Worm (Caenorhabditis elegans): ENCODE results near the gene srb-11.

The srb-11 gene

DNA sequence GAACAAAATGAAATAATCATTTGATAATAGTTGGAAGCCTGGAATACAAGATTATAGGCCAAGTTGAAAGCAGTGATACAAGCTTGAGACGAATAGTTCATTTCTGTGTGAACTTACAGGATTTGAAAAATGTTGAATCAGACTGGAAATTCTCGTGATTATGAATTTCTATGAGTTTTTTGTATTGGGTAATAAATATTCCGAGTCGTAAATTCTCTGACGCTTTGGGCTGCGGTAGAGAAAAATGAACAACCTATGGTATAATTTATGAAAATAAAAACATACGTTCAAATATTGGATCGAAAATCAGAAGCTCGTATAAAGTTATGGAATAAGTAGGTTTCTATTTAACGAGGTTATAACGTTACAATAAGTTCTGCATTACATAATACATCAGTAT, at the start of gene srb-11:
Gene srb-11, minus strand, starts transcription at position 101 of the 400 bp plus-strand sequence.
- TF ChIP-seq tbx-2 (tag; optimal IDR thresholded peaks at IDR 0.05) (no peak), pha-4 (tag; optimal IDR thresholded peaks at IDR 0.05) (no peak), unc-39 (tag; optimal IDR thresholded peaks at IDR 0.05) (no peak), nhr-76 (tag; optimal IDR thresholded peaks at IDR 0.05) (no peak), fkh-2 (tag; optimal IDR thresholded peaks at IDR 0.05) (no peak), fkh-10 (GFP tag; optimal IDR thresholded peaks at IDR 0.05) (no peak), ZK546.5 (tag; optimal IDR thresholded peaks at IDR 0.05) (no peak), zag-1 (tag; optimal IDR thresholded peaks at IDR 0.05) (no peak), daf-12 (tag; optimal IDR thresholded peaks at IDR 0.05) (no peak), ceh-82 (tag; optimal IDR thresholded peaks at IDR 0.05) (no peak), lin-15B (tag; optimal IDR thresholded peaks at IDR 0.05) (no peak), lsy-12 (tag; optimal IDR thresholded peaks at IDR 0.05) (no peak), nhr-28 (tag; optimal IDR thresholded peaks at IDR 0.05) (no peak), aly-2 (tag; optimal IDR thresholded peaks at IDR 0.05) (no peak), mdl-1 (tag; optimal IDR thresholded peaks at IDR 0.05) (no peak), nhr-12 (tag; optimal IDR thresholded peaks at IDR 0.05) (no peak)

DNA sequence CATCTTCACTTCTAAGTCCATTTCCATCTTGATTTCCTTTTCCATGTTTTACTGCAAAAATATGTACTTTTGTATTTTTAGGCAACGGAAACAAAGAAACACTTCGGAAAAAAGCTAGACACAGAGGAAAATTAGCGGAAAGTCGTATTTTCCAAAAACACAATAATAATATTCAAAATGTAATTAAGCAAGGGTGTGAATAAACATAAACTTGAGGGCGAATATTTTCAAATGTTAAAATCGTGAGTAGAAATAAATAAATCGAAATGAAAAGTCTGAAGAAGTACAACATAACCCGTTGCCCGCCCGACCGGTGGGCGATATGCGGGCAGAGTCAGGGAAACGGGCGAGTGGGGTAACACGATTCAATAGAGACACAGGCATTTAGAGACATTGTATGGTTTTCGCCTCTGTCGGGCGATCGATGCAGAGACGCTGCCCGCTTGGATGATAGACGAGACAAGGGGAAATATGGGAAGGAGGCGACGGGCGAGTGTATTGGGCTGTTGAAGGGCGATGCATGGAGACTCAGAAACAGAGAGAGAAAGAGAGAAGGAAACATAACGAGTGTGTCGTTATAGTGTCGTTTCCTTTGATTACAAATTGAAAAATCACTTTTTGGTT, 44.4 kb upstream of the srb-11 start, which contains the start of gene C09E7.4:
Gene C09E7.4, minus strand, starts transcription at position 51 of the 624 bp plus-strand sequence.
- TF ChIP-seq ceh-28 (tag; optimal IDR thresholded peaks at IDR 0.05) (peak; percentile 29), pha-4 (tag; optimal IDR thresholded peaks at IDR 0.05) (peak; percentile 29), fos-1 (tag; optimal IDR thresholded peaks at IDR 0.05) (no peak), lin-15B (tag; optimal IDR thresholded peaks at IDR 0.05) (peak; percentile 3), nfya-1 (tag; optimal IDR thresholded peaks at IDR 0.05; ENCODE audit: insufficient read depth) (peak; percentile 52), nhr-237 (tag; optimal IDR thresholded peaks at IDR 0.05) (no peak), hmg-11 (tag; optimal IDR thresholded peaks at IDR 0.05) (no peak), elt-2 (tag; optimal IDR thresholded peaks at IDR 0.05) (peak; percentile 29)

DNA sequence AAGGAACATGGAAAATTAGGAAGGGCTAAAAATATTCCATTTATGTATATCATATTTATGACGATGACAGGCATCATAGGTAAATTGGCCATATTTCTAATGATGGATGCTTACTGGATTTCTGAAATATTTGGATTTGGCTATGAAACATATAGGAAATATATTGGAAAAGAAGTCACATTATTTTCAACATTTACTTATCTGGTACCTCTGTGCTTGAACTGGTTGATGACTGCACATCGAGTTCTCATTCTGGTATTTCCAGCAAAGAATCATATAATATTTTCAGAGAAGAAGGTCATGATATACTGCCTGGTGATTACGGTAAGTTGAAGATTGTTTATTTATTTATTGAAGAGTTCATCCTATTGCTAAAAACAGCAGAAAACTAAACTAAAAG, 39.9 kb upstream of the srb-11 start, which contains the start of gene srxa-5:
Gene srxa-5, plus strand, starts transcription at position 301 of the 400 bp plus-strand sequence.
- TF ChIP-seq ceh-9 (tag; optimal IDR thresholded peaks at IDR 0.05) (no peak), jun-1 (tag; optimal IDR thresholded peaks at IDR 0.05) (no peak), ceh-82 (tag; optimal IDR thresholded peaks at IDR 0.05) (no peak), nhr-25 (tag; optimal IDR thresholded peaks at IDR 0.05) (no peak), fos-1 (tag; optimal IDR thresholded peaks at IDR 0.05) (no peak), sea-2 (GFP tag; optimal IDR thresholded peaks at IDR 0.05) (no peak), ztf-11 (tag; optimal IDR thresholded peaks at IDR 0.05) (no peak), pqm-1 (tag; optimal IDR thresholded peaks at IDR 0.05) (no peak), zag-1 (tag; optimal IDR thresholded peaks at IDR 0.05) (no peak), nfya-1 (tag; optimal IDR thresholded peaks at IDR 0.05; ENCODE audit: insufficient read depth) (no peak), R02D3.7 (tag; optimal IDR thresholded peaks at IDR 0.05) (no peak), mml-1 (tag; optimal IDR thresholded peaks at IDR 0.05) (no peak), daf-12 (tag; optimal IDR thresholded peaks at IDR 0.05) (no peak), snpc-4 (tag; optimal IDR thresholded peaks at IDR 0.05) (no peak), lin-15B (tag; optimal IDR thresholded peaks at IDR 0.05) (no peak), elt-3 (tag; optimal IDR thresholded peaks at IDR 0.05) (no peak), fkh-10 (GFP tag; optimal IDR thresholded peaks at IDR 0.05) (no peak), egl-27 (tag; optimal IDR thresholded peaks at IDR 0.05) (no peak)

DNA sequence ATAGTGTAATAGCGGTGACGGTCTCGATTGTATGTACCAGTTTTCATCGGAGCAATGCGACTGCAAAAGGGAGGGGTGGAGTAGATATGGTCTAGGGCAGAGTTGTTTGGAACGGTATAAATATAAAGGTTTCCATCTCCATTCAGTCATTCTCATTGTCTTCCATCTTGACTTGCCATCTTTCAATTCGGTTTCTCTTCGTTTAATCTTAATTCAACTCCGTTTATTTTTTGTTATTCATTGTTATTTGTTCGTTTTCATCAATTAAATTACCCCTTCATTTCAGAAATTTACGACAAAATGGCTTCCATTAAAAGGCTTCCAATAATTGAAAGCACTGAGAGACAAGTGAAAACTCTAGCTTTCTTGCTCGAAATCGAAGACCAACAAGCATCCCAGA, 38.4 kb upstream of the srb-11 start, which contains the start of gene C09E7.11:
Gene C09E7.11, plus strand, starts transcription at position 301 of the 400 bp plus-strand sequence.
- TF ChIP-seq ztf-4 (tag; optimal IDR thresholded peaks at IDR 0.05) (no peak), elt-2 (tag; optimal IDR thresholded peaks at IDR 0.05) (no peak), egl-5 (tag; optimal IDR thresholded peaks at IDR 0.05) (no peak), elt-1 (tag; optimal IDR thresholded peaks at IDR 0.05) (no peak), nhr-12 (tag; optimal IDR thresholded peaks at IDR 0.05) (no peak), nhr-43 (tag; optimal IDR thresholded peaks at IDR 0.05; ENCODE audit: poor library complexity, severe bottlenecking) (no peak), daf-12 (tag; optimal IDR thresholded peaks at IDR 0.05) (no peak), skn-1 (tag; optimal IDR thresholded peaks at IDR 0.05) (no peak), zag-1 (tag; optimal IDR thresholded peaks at IDR 0.05) (no peak), pqm-1 (tag; optimal IDR thresholded peaks at IDR 0.05) (no peak), unc-62 (GFP tag; optimal IDR thresholded peaks at IDR 0.05) (no peak), egl-27 (tag; optimal IDR thresholded peaks at IDR 0.05) (no peak), elt-3 (tag; optimal IDR thresholded peaks at IDR 0.05) (no peak), hmg-11 (tag; optimal IDR thresholded peaks at IDR 0.05) (no peak), sea-2 (GFP tag; optimal IDR thresholded peaks at IDR 0.05) (no peak), ama-1 (optimal IDR thresholded peaks at IDR 0.05) (no peak), fkh-2 (tag; optimal IDR thresholded peaks at IDR 0.05) (no peak), pha-4 (tag; optimal IDR thresholded peaks at IDR 0.05) (no peak)

All from whole organism, L3 larva.